Worm (Caenorhabditis elegans): ENCODE results near the gene ptr-18.

The ptr-18 gene

ce11 chrII:12985813-12986212 lies 20.5 kb downstream of the ptr-18 start:
- no peak for TF ChIP-seq daf-8 (GFP tag; IDR thresholded peaks at IDR 0.05)
- no peak for TF ChIP-seq saeg-2 (GFP tag; IDR thresholded peaks at IDR 0.05)
- no peak for TF ChIP-seq ceh-44 (GFP tag; IDR thresholded peaks at IDR 0.05)
- TF ChIP-seq nhr-41 (GFP tag; IDR thresholded peaks at IDR 0.05): no peak
- TF ChIP-seq F37D6.2 (tag; optimal IDR thresholded peaks at IDR 0.05): no peak
- no peak for TF ChIP-seq mxl-3 (GFP tag; optimal IDR thresholded peaks at IDR 0.05)
- no peak for TF ChIP-seq nhr-6 (tag; optimal IDR thresholded peaks at IDR 0.05)
- no peak for TF ChIP-seq nhr-28 (tag; optimal IDR thresholded peaks at IDR 0.05)
- TF ChIP-seq ceh-20 (GFP tag; IDR thresholded peaks at IDR 0.05): no peak
- TF ChIP-seq daf-12 (tag; optimal IDR thresholded peaks at IDR 0.05): no peak
- no peak for TF ChIP-seq pqm-1 (tag; optimal IDR thresholded peaks at IDR 0.05)
- no peak for TF ChIP-seq mdl-1 (tag; optimal IDR thresholded peaks at IDR 0.05)
- TF ChIP-seq Y75B8A.6 (GFP tag; IDR thresholded peaks at IDR 0.05): no peak

ce11 chrII:12987799-12988198 lies 22.5 kb downstream of the ptr-18 start:
- TF ChIP-seq gei-8 (GFP tag; optimal IDR thresholded peaks at IDR 0.05) (no peak), unc-62 (GFP tag; optimal IDR thresholded peaks at IDR 0.05 in 1 of 2) (peak in 1 of 2 experiments; percentile 92), unc-62 (tag; optimal IDR thresholded peaks at IDR 0.05) (no peak), set-16 (GFP tag; IDR thresholded peaks at IDR 0.05) (peak; percentile 85), T26A8.4 (GFP tag; IDR thresholded peaks at IDR 0.05) (no peak), egl-43 (GFP tag; IDR thresholded peaks at IDR 0.05) (no peak; the same call in 1 of the 2 replicates), fos-1 (tag; optimal IDR thresholded peaks at IDR 0.05) (no peak)

- TF ChIP-seq aha-1 (tag): peak; percentile 86
- TF ChIP-seq daf-19 (GFP tag; conservative IDR thresholded peaks at IDR 0.05): 0 out of 2 replicates have a peak, but pooled peaks have one; percentile 22
- TF ChIP-seq daf-8 (GFP tag; IDR thresholded peaks at IDR 0.05): no peak
Measured at ce11 chrII:12990191-12990590, 24.8 kb downstream of the ptr-18 start.

ce11 chrII:12990964-12991593 lies 25.7 kb downstream of the ptr-18 start:
- TF ChIP-seq lin-29 (GFP tag; IDR thresholded peaks at IDR 0.05): no peak
- peak in 1 of 2 experiments; percentile 52 for TF ChIP-seq unc-62 (GFP tag; optimal IDR thresholded peaks at IDR 0.05 in 1 of 2)
- TF ChIP-seq unc-62 (tag; optimal IDR thresholded peaks at IDR 0.05): no peak

ce11 chrII:12991594-12991993 lies 26.2 kb downstream of the ptr-18 start:
- TF ChIP-seq mxl-3 (GFP tag; optimal IDR thresholded peaks at IDR 0.05) (no peak), nhr-6 (tag; optimal IDR thresholded peaks at IDR 0.05) (no peak), vab-7 (GFP tag; IDR thresholded peaks at IDR 0.05) (no peak), ceh-20 (GFP tag; IDR thresholded peaks at IDR 0.05) (no peak), F44E2.7 (GFP tag; IDR thresholded peaks at IDR 0.05) (no peak), saeg-2 (GFP tag; IDR thresholded peaks at IDR 0.05) (no peak), daf-8 (GFP tag; IDR thresholded peaks at IDR 0.05) (no peak), skn-1 (tag; optimal IDR thresholded peaks at IDR 0.05) (no peak), hif-1 (tag; optimal IDR thresholded peaks at IDR 0.05) (no peak), F37D6.2 (tag; optimal IDR thresholded peaks at IDR 0.05) (no peak), aha-1 (tag) (no peak), ztf-11 (tag; optimal IDR thresholded peaks at IDR 0.05) (no peak), nhr-111 (GFP tag; optimal IDR thresholded peaks at IDR 0.05) (no peak), daf-16 (GFP tag; optimal IDR thresholded peaks at IDR 0.05) (no peak), daf-16 (tag; optimal IDR thresholded peaks at IDR 0.05) (no peak), nhr-77 (tag; optimal IDR thresholded peaks at IDR 0.05) (no peak), duxl-1 (tag; optimal IDR thresholded peaks at IDR 0.05; ENCODE audit: poor library complexity) (no peak), pha-4 (GFP tag; IDR thresholded peaks at IDR 0.05) (no peak), pha-4 (tag; optimal IDR thresholded peaks at IDR 0.05) (no peak)
